Worm (Caenorhabditis elegans): ENCODE measurements around the gene ZK863.1.

ce11 chrV:12162220-12162619 is 7.8 kb downstream of the ZK863.1 start, which contains the start of gene C27A7.5:
- no peak for TF ChIP-seq sptf-2 (GFP tag; optimal IDR thresholded peaks at IDR 0.05)
- no peak for TF ChIP-seq unc-62 (GFP tag; optimal IDR thresholded peaks at IDR 0.05)
- no peak for TF ChIP-seq hlh-12 (tag; optimal IDR thresholded peaks at IDR 0.05)

Measured in whole organism, young adult.